Fruit fly (Drosophila melanogaster): Measurements from ENCODE around the gene CG8260.
A peak's percentile ranks its signal among the peaks of the same experiment; 100 is the strongest.

Gene CG8260

dm6 chrX:15712409-15712808 is 43.7 kb upstream of the CG8260 start, which contains the start of gene HUWE1 (continued):
- TF ChIP-seq eve (GFP tag; optimal IDR thresholded peaks at IDR 0.05) (no peak), CG17612 (GFP tag; IDR thresholded peaks at IDR 0.05) (no peak), kah (GFP tag; optimal IDR thresholded peaks at IDR 0.05) (no peak), Atf3 (GFP tag; optimal IDR thresholded peaks at IDR 0.05) (no peak), Elba2 (GFP tag; optimal IDR thresholded peaks at IDR 0.05) (no peak), CG7556 (GFP tag; optimal IDR thresholded peaks at IDR 0.05) (no peak), CG13287 (GFP tag; IDR thresholded peaks at IDR 0.05; ENCODE audit: partially characterized antibody) (peak; percentile 89), pfk (GFP tag; optimal IDR thresholded peaks at IDR 0.05) (no peak), CG18764 (GFP tag; optimal IDR thresholded peaks at IDR 0.05) (no peak), ro (GFP tag; IDR thresholded peaks at IDR 0.05) (no peak), CG43689 (GFP tag; IDR thresholded peaks at IDR 0.05) (no peak), maf-S (GFP tag; optimal IDR thresholded peaks at IDR 0.05) (no peak), CG13775 (GFP tag; optimal IDR thresholded peaks at IDR 0.05) (no peak), CrebB (tag; optimal IDR thresholded peaks at IDR 0.05) (no peak), Antp (GFP tag; optimal IDR thresholded peaks at IDR 0.05) (no peak), hb (GFP tag; IDR thresholded peaks at IDR 0.05; ENCODE audit: partially characterized antibody) (peak; percentile 67; the same call in 2 of the 3 replicates), dati (GFP tag; IDR thresholded peaks at IDR 0.05) (no peak), gfzf (GFP tag; optimal IDR thresholded peaks at IDR 0.05) (peak; percentile 86), jumu (GFP tag; optimal IDR thresholded peaks at IDR 0.05) (no peak), Dbx (GFP tag; IDR thresholded peaks at IDR 0.05) (peak; percentile 32; the same call in 1 of the 3 replicates), Hsf (GFP tag; optimal IDR thresholded peaks at IDR 0.05) (no peak), Atf-2 (GFP tag; optimal IDR thresholded peaks at IDR 0.05) (no peak), CG3726 (GFP tag; IDR thresholded peaks at IDR 0.05) (no peak), Eip74EF (GFP tag; optimal IDR thresholded peaks at IDR 0.05) (no peak), aop (GFP tag; IDR thresholded peaks at IDR 0.05) (no peak), Sry-β (GFP tag; optimal IDR thresholded peaks at IDR 0.05) (no peak), Atf6 (GFP tag; IDR thresholded peaks at IDR 0.05) (no peak), sob (GFP tag; IDR thresholded peaks at IDR 0.05) (peak; percentile 45; the same call in 1 of the 2 replicates), CG17359 (tag; optimal IDR thresholded peaks at IDR 0.05) (no peak), ttk (GFP tag; IDR thresholded peaks at IDR 0.05) (no peak), CG11504 (tag; optimal IDR thresholded peaks at IDR 0.05) (no peak), nerfin-1 (tag; optimal IDR thresholded peaks at IDR 0.05) (peak; percentile 1), CG17802 (tag; optimal IDR thresholded peaks at IDR 0.05) (no peak), ato (GFP tag; IDR thresholded peaks at IDR 0.05; ENCODE audit: partially characterized antibody) (peak; percentile 61; the same call in 1 of the 2 replicates), Scr (GFP tag; IDR thresholded peaks at IDR 0.05; ENCODE audit: partially characterized antibody) (peak; percentile 83), CG7928 (GFP tag; optimal IDR thresholded peaks at IDR 0.05) (no peak)

- TF ChIP-seq sug (tag; optimal IDR thresholded peaks at IDR 0.05) (no peak), E2f1 (GFP tag; IDR thresholded peaks at IDR 0.05) (no peak), CG9932 (GFP tag; IDR thresholded peaks at IDR 0.05) (no peak), mirr (GFP tag; optimal IDR thresholded peaks at IDR 0.05) (no peak), GATAe (GFP tag; conservative IDR thresholded peaks at IDR 0.05) (no peak), HLHmδ (GFP tag; optimal IDR thresholded peaks at IDR 0.05) (no peak), Fer2 (tag; optimal IDR thresholded peaks at IDR 0.05) (no peak), CG6683 (GFP tag; optimal IDR thresholded peaks at IDR 0.05) (no peak), fd96Cb (tag; optimal IDR thresholded peaks at IDR 0.05) (no peak), HLH54F (GFP tag; optimal IDR thresholded peaks at IDR 0.05) (no peak), zfh1 (GFP tag; IDR thresholded peaks at IDR 0.05) (no peak), CG9437 (GFP tag; optimal IDR thresholded peaks at IDR 0.05) (no peak), CG4282 (GFP tag; optimal IDR thresholded peaks at IDR 0.05) (no peak), az2 (GFP tag; optimal IDR thresholded peaks at IDR 0.05) (no peak), NFAT (GFP tag; IDR thresholded peaks at IDR 0.05) (no peak), Bdp1 (GFP tag; optimal IDR thresholded peaks at IDR 0.05) (no peak), dmrt99B (tag; optimal IDR thresholded peaks at IDR 0.05) (no peak), ATbp (GFP tag; optimal IDR thresholded peaks at IDR 0.05) (no peak)
Measured at dm6 chrX:15731968-15732367, 24.1 kb upstream of the CG8260 start, which contains the start of gene CG8191. Gene CG8191, plus strand, starts transcription at chrX:15732178.
